Worm (Caenorhabditis elegans): ENCODE data around the gene str-170.

str-170 gene

DNA sequence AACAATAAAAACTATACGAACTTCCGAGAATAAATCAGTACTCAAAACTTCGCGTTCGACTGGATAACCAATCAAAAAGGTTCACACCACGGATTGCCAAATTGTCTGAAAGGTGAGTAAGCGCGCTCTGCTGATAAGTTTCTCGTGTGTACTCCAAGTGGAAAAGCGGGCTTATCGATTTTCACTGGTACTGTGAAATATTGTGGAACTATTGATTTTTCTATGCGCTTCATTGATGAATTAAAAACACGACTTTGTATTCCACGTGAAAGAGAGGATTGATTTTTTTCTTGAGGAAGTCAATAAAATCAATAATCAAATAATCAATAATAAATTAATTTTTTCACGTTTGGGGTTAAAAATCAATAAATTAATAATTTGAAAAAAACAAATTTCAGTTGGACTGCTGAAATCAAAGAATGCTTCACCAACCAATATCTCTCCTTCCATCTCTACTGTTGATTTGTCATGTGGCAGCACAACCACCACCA is 28.5 kb downstream of the str-170 start, which contains the start of gene T08B6.4:
Gene T08B6.4, plus strand, starts transcription at position 51 of the 491 bp plus-strand sequence.
- TF ChIP-seq ztf-11 (tag; optimal IDR thresholded peaks at IDR 0.05) (no peak), blmp-1 (tag; optimal IDR thresholded peaks at IDR 0.05) (no peak), unc-62 (GFP tag; optimal IDR thresholded peaks at IDR 0.05) (no peak), snpc-4 (tag; optimal IDR thresholded peaks at IDR 0.05) (no peak), ham-2 (GFP tag; optimal IDR thresholded peaks at IDR 0.05) (no peak), sptf-1 (tag; optimal IDR thresholded peaks at IDR 0.05) (no peak), flh-1 (GFP tag; optimal IDR thresholded peaks at IDR 0.05) (no peak), ces-1 (GFP tag; optimal IDR thresholded peaks at IDR 0.05) (no peak), zip-8 (tag; optimal IDR thresholded peaks at IDR 0.05) (no peak), unc-39 (tag; optimal IDR thresholded peaks at IDR 0.05) (no peak), elt-3 (tag; optimal IDR thresholded peaks at IDR 0.05) (no peak)

DNA sequence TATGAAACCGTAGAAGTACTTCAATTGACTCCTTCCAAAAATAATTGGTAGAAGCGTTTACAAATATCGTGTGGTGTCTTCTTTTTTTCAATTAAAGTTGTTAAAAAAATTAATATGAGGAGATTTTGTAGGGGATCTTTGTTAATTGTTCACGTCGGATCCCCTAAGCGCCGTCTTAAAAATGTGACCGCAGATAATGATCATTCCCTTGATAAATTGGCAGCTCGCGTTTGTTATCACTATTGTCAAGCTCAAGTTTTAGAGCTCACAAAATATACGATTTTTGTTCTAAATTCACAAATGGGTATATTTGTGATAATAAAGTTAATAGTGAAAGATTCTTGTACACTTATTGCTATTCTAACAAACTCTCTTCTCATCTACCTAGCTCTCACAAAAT is 31.8 kb downstream of the str-170 start, which contains the start of gene str-159:
Gene str-159, plus strand, starts transcription at position 301 of the 400 bp plus-strand sequence.
- TF ChIP-seq sptf-1 (tag; optimal IDR thresholded peaks at IDR 0.05) (no peak), unc-39 (tag; optimal IDR thresholded peaks at IDR 0.05) (no peak), snpc-4 (tag; optimal IDR thresholded peaks at IDR 0.05) (no peak), sem-2 (GFP tag; optimal IDR thresholded peaks at IDR 0.05) (no peak), ham-2 (GFP tag; optimal IDR thresholded peaks at IDR 0.05) (no peak), pha-4 (tag; optimal IDR thresholded peaks at IDR 0.05) (no peak), tbx-8 (GFP tag; optimal IDR thresholded peaks at IDR 0.05) (no peak), drap-1 (GFP tag; optimal IDR thresholded peaks at IDR 0.05) (no peak), unc-62 (GFP tag; optimal IDR thresholded peaks at IDR 0.05) (no peak), lin-32 (GFP tag; optimal IDR thresholded peaks at IDR 0.05) (no peak), elt-3 (tag; optimal IDR thresholded peaks at IDR 0.05) (no peak)

DNA sequence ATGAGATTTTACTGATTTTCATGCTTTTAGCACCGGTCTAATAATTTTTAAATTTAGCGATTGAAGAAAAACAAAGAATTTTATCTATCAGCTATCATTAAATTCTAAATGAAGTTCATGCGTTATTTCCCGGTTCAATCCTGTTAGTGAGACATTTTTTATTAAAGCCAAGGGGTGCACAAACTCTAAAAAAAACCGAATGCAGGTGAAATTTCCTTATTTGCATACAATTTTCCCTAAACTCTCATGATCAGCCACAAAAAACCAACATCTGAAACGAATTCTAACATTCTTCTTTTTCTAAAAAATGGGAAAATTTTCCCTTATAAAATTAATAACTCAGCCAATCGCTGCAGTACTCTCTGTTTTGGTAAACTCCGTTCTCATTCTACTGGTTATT is 35.9 kb downstream of the str-170 start, which contains the start of gene str-156:
Gene str-156, plus strand, starts transcription at position 301 of the 400 bp plus-strand sequence.
- TF ChIP-seq unc-39 (tag; optimal IDR thresholded peaks at IDR 0.05), result no peak
- no peak for TF ChIP-seq snpc-4 (tag; optimal IDR thresholded peaks at IDR 0.05)
- no peak for TF ChIP-seq lin-32 (GFP tag; optimal IDR thresholded peaks at IDR 0.05)
- TF ChIP-seq nhr-28 (tag; optimal IDR thresholded peaks at IDR 0.05), result no peak
- TF ChIP-seq lin-13 (tag; optimal IDR thresholded peaks at IDR 0.05), result no peak

DNA sequence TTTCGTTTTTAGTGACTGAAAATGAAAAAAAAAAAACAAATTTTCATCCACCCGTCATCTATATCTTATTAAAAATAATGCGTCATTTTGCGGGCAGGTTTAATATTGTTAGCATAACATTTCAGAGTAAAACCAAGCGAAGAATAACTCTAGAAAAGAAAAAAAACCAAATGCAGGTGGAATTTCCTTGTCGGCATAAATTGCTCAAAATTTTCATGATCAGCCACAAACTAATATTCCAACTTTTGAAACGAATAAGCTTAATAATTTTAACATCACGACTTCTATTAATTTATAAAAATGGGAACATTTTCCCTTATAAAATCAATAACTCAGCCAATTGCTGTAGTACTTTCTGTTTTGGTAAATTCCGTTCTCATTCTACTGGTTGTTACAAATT is 38.5 kb downstream of the str-170 start, which contains the start of gene str-155:
Gene str-155, plus strand, starts transcription at position 301 of the 400 bp plus-strand sequence.
- TF ChIP-seq snpc-4 (tag; optimal IDR thresholded peaks at IDR 0.05), result no peak
- no peak for TF ChIP-seq ces-1 (GFP tag; optimal IDR thresholded peaks at IDR 0.05)
- no peak for TF ChIP-seq ham-2 (GFP tag; optimal IDR thresholded peaks at IDR 0.05)
- no peak for TF ChIP-seq unc-39 (tag; optimal IDR thresholded peaks at IDR 0.05)
- no peak for TF ChIP-seq tbx-8 (GFP tag; optimal IDR thresholded peaks at IDR 0.05)
- no peak for TF ChIP-seq mep-1 (tag; optimal IDR thresholded peaks at IDR 0.05)
- no peak for TF ChIP-seq nhr-76 (tag; optimal IDR thresholded peaks at IDR 0.05)
- TF ChIP-seq bed-3 (GFP tag; optimal IDR thresholded peaks at IDR 0.05), result no peak
- no peak for TF ChIP-seq sptf-1 (tag; optimal IDR thresholded peaks at IDR 0.05)
- TF ChIP-seq pha-4 (tag; optimal IDR thresholded peaks at IDR 0.05), result no peak

DNA sequence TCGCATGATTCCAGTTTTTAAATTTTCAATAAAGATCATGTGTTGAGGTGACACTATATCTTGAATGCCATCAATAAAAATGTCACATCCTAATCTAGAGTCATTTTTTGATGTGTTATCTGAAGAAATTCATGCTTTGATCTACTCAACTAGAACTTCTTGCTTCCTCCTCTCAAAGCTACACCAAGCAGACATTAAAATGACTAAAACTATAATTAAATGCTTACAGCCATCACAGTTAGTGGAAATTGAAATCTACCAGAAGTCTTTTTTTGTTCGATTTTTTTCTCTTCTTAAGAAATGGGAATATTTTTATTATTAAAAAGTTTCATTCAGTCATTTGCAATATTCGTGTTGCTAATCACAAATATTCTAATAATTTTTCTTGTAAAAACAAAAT is 40.6 kb downstream of the str-170 start, which contains the start of gene str-158:
Gene str-158, plus strand, starts transcription at position 301 of the 400 bp plus-strand sequence.
- TF ChIP-seq lin-13 (tag; optimal IDR thresholded peaks at IDR 0.05), result no peak
- no peak for TF ChIP-seq flh-1 (GFP tag; optimal IDR thresholded peaks at IDR 0.05)
- TF ChIP-seq nhr-2 (tag; optimal IDR thresholded peaks at IDR 0.05), result no peak
- TF ChIP-seq nhr-237 (tag; optimal IDR thresholded peaks at IDR 0.05), result no peak
- TF ChIP-seq mls-2 (tag; optimal IDR thresholded peaks at IDR 0.05), result no peak
- no peak for TF ChIP-seq blmp-1 (tag; optimal IDR thresholded peaks at IDR 0.05)
- TF ChIP-seq ces-1 (GFP tag; optimal IDR thresholded peaks at IDR 0.05), result no peak
- no peak for TF ChIP-seq lin-32 (GFP tag; optimal IDR thresholded peaks at IDR 0.05)
- no peak for TF ChIP-seq ceh-39 (tag; optimal IDR thresholded peaks at IDR 0.05)
- no peak for TF ChIP-seq nhr-28 (tag; optimal IDR thresholded peaks at IDR 0.05)
- no peak for TF ChIP-seq lsy-2 (tag; optimal IDR thresholded peaks at IDR 0.05)
- no peak for TF ChIP-seq M03D4.4 (tag; optimal IDR thresholded peaks at IDR 0.05)
- no peak for TF ChIP-seq nhr-76 (tag; optimal IDR thresholded peaks at IDR 0.05)
- no peak for TF ChIP-seq ham-2 (GFP tag; optimal IDR thresholded peaks at IDR 0.05)
- no peak for TF ChIP-seq zip-8 (tag; optimal IDR thresholded peaks at IDR 0.05)
- TF ChIP-seq elt-3 (tag; optimal IDR thresholded peaks at IDR 0.05), result no peak
- no peak for TF ChIP-seq ceh-43 (GFP tag; optimal IDR thresholded peaks at IDR 0.05)
- TF ChIP-seq hlh-1 (tag; optimal IDR thresholded peaks at IDR 0.05), result no peak
- TF ChIP-seq tbx-8 (GFP tag; optimal IDR thresholded peaks at IDR 0.05), result no peak
- TF ChIP-seq unc-120 (tag; optimal IDR thresholded peaks at IDR 0.05; ENCODE audit: poor library complexity, severe bottlenecking), result no peak
